Worm (Caenorhabditis elegans) whole organism, early embryonic: ENCODE results near the gene tag-275.

Experiments
- ama-1 ChIP-seq: fragments of 150-350 bp; optimal IDR thresholded peaks from 2 replicates; lab custom pipeline; 2014
- ets-7 ChIP-seq: sonication (generic microtip); optimal IDR thresholded peaks from 2 replicates; lab custom pipeline; 2016; ENCODE audit warnings: missing genotype, missing genetic modification characterization, missing compliant biosample characterization
- flt-1 ChIP-seq: fragments of 200-800 bp; sonication (Bioruptor generic); IDR thresholded peaks from 2 replicates; pipeline ENCODE4 v1.3.6; 2022; ENCODE audit warnings: missing genetic modification characterization, missing compliant biosample characterization
- hnd-1 ChIP-seq: sonication (generic microtip); optimal IDR thresholded peaks from 2 replicates; lab custom pipeline; 2016; ENCODE audit warnings: missing genetic modification characterization, missing compliant biosample characterization
- tbx-37 ChIP-seq: fragments of 200-800 bp; sonication (Bioruptor generic); conservative IDR thresholded peaks from 2 replicates; pipeline ENCODE4 v1.3.6; 2022; ENCODE audit warnings: missing genetic modification reagents, missing genetic modification characterization, missing compliant biosample characterization

- no peak for TF ChIP-seq hnd-1 (tag; lab: Kevin White, UChicago)
- no peak for TF ChIP-seq flt-1 (GFP tag; lab: Robert Waterston, UW)
- no peak for TF ChIP-seq tbx-37 (GFP tag; lab: Robert Waterston, UW)
- no peak for TF ChIP-seq ama-1
- no peak for TF ChIP-seq ets-7 (tag; lab: Kevin White, UChicago)
Measured at ce11 chrX:6092533-6092932, 57.8 kb downstream of the tag-275 start.
